Worm (Caenorhabditis elegans): ENCODE measurements around the gene cpsf-2.

ce11 chrV:7218988-7219387 lies 40.0 kb downstream of the cpsf-2 start, which contains the start of gene C13F10.5:
- TF ChIP-seq ceh-82 (tag; optimal IDR thresholded peaks at IDR 0.05) (no peak), ces-1 (GFP tag; optimal IDR thresholded peaks at IDR 0.05) (no peak), nhr-42 (GFP tag; IDR thresholded peaks at IDR 0.05) (no peak)
